Worm (Caenorhabditis elegans) whole organism, young adult: ENCODE results near the gene C28G1.10.
A peak's percentile ranks its signal among the peaks of the same experiment; 100 is the strongest.

ENCODE experiments used
- B0261.1 ChIP-seq: sonication (generic microtip); optimal IDR thresholded peaks from 2 replicates; lab custom pipeline; 2016; ENCODE audit warnings: mild to moderate bottlenecking, missing genetic modification characterization, moderate library complexity, missing compliant biosample characterization
- D2030.7 ChIP-seq: fragments of 200-800 bp; sonication (Bioruptor generic); IDR thresholded peaks from 2 replicates; pipeline ENCODE4 v1.3.6; 2022; ENCODE audit warnings: missing genetic modification reagents, missing genetic modification characterization, missing compliant biosample characterization
- F22D6.2 ChIP-seq: sonication (generic microtip); optimal IDR thresholded peaks from 2 replicates; lab custom pipeline; 2016; ENCODE audit warnings: mild to moderate bottlenecking, missing genetic modification characterization, missing compliant biosample characterization
- F57A8.1 ChIP-seq: fragments of 200-800 bp; sonication (Bioruptor generic); optimal IDR thresholded peaks from 2 replicates; lab custom pipeline; 2018; ENCODE audit warnings: mild to moderate bottlenecking, missing genetic modification characterization, moderate library complexity, missing compliant biosample characterization
- Y56A3A.18 ChIP-seq: fragments of 200-800 bp; sonication (Bioruptor generic); IDR thresholded peaks from 2 replicates; pipeline ENCODE4 v1.3.6; 2022; ENCODE audit warnings: missing genetic modification reagents, missing genetic modification characterization, missing compliant biosample characterization
- Y67H2A.10 ChIP-seq: fragments of 200-800 bp; sonication (Bioruptor generic); conservative IDR thresholded peaks from 2 replicates; pipeline ENCODE4 v1.3.6; 2022; ENCODE audit warnings: missing genetic modification reagents, missing genetic modification characterization, missing compliant biosample characterization
- Y79H2A.3 ChIP-seq: fragments of 200-800 bp; sonication (Bioruptor generic); conservative IDR thresholded peaks from 2 replicates; pipeline ENCODE4 v1.3.6; 2022; ENCODE audit warnings: missing genetic modification reagents, missing genetic modification characterization, missing compliant biosample characterization
- ZK185.1 ChIP-seq: sonication (generic microtip); optimal IDR thresholded peaks from 2 replicates; lab custom pipeline; 2016; ENCODE audit warnings: mild to moderate bottlenecking, missing genetic modification characterization, missing compliant biosample characterization; ENCODE audit not compliant: poor library complexity, severe bottlenecking
- ama-1 ChIP-seq, 3 experiments: fragments of 150-350 bp in 1 of 3; sonication (generic microtip) in 2 of 3; optimal IDR thresholded peaks; 2 replicates each; lab custom pipeline; 2014 to 2018; ENCODE audit warnings: missing biosample characterization in 2 of 3, missing genetic modification characterization in 2 of 3, missing genetic modification reagents in 2 of 3
- bed-1 ChIP-seq: fragments of 200-800 bp; sonication (Bioruptor generic); IDR thresholded peaks from 2 replicates; pipeline ENCODE4 v1.3.6; 2022; ENCODE audit warnings: missing genetic modification reagents, missing genetic modification characterization, missing compliant biosample characterization
- cebp-1 ChIP-seq, 2 experiments: fragments of 200-800 bp in 1 of 2; sonication (Bioruptor generic) in 1 of 2; sonication (generic microtip) in 1 of 2; IDR thresholded peaks in 1 of 2; optimal IDR thresholded peaks in 1 of 2; 2 replicates each; pipeline versions ENCODE4 v1.3.6 to Lab custom; 2017 to 2022; ENCODE audit warnings: missing compliant biosample characterization in 2 of 2, missing genetic modification characterization in 2 of 2, mild to moderate bottlenecking in 1 of 2, missing genetic modification reagents in 1 of 2, moderate library complexity in 1 of 2
- ceh-40 ChIP-seq: fragments of 200-800 bp; sonication (Bioruptor generic); IDR thresholded peaks from 2 replicates; pipeline ENCODE4 v1.3.6; 2022; ENCODE audit warnings: missing genetic modification characterization, missing compliant biosample characterization
- ceh-91 ChIP-seq: fragments of 200-800 bp; sonication (Bioruptor generic); IDR thresholded peaks from 2 replicates; pipeline ENCODE4 v1.3.6; 2022; ENCODE audit warnings: missing genetic modification reagents, missing genetic modification characterization, missing compliant biosample characterization
- die-1 ChIP-seq: sonication (generic microtip); optimal IDR thresholded peaks from 2 replicates; lab custom pipeline; 2016; ENCODE audit warnings: missing genotype, mild to moderate bottlenecking, missing genetic modification characterization, missing compliant biosample characterization
- dox-1 ChIP-seq: fragments of 200-800 bp; sonication (Bioruptor generic); IDR thresholded peaks from 2 replicates; pipeline ENCODE4 v1.3.6; 2022; ENCODE audit warnings: missing genetic modification reagents, missing genetic modification characterization, missing compliant biosample characterization
- egl-44 ChIP-seq: fragments of 200-800 bp; sonication (Bioruptor generic); IDR thresholded peaks from 2 replicates; pipeline ENCODE4 v1.3.6; 2022; ENCODE audit warnings: missing genetic modification reagents, missing genetic modification characterization, missing compliant biosample characterization
- him-1 ChIP-seq: sonication (generic microtip); optimal IDR thresholded peaks from 2 replicates; lab custom pipeline; 2016; ENCODE audit warnings: missing genotype, missing genetic modification reagents, missing genetic modification characterization, missing compliant biosample characterization
- hlh-12 ChIP-seq: sonication (generic microtip); optimal IDR thresholded peaks from 2 replicates; lab custom pipeline; 2016; ENCODE audit warnings: missing genetic modification characterization, missing compliant biosample characterization
- hmg-1.2 ChIP-seq: fragments of 200-800 bp; sonication (Bioruptor generic); IDR thresholded peaks from 2 replicates; pipeline ENCODE4 v1.3.6; 2022; ENCODE audit warnings: missing genetic modification reagents, missing genetic modification characterization, missing compliant biosample characterization
- lin-26 ChIP-seq: fragments of 200-800 bp; sonication (Bioruptor generic); IDR thresholded peaks from 2 replicates; pipeline ENCODE4 v1.3.6; 2022; ENCODE audit warnings: missing genetic modification reagents, missing genetic modification characterization, missing compliant biosample characterization
- lin-40 ChIP-seq: sonication (generic microtip); optimal IDR thresholded peaks from 2 replicates; lab custom pipeline; 2016; ENCODE audit warnings: missing genetic modification characterization, mild to moderate bottlenecking, missing compliant biosample characterization, missing genotype, missing genetic modification reagents
- madf-10 ChIP-seq: sonication (generic microtip); optimal IDR thresholded peaks from 2 replicates; lab custom pipeline; 2016; ENCODE audit warnings: mild to moderate bottlenecking, missing genetic modification characterization, missing compliant biosample characterization
- madf-3 ChIP-seq: fragments of 200-800 bp; sonication (Bioruptor generic); IDR thresholded peaks from 2 replicates; pipeline ENCODE4 v1.3.6; 2022; ENCODE audit warnings: missing genetic modification reagents, missing genetic modification characterization, missing compliant biosample characterization
- mxl-1 ChIP-seq: sonication (generic microtip); optimal IDR thresholded peaks from 2 replicates; lab custom pipeline; 2016; ENCODE audit warnings: missing genetic modification characterization, missing compliant biosample characterization
- nfyb-1 ChIP-seq: fragments of 200-800 bp; sonication (Bioruptor generic); IDR thresholded peaks from 2 replicates; pipeline ENCODE4 v1.3.6; 2022; ENCODE audit warnings: missing genetic modification reagents, missing genetic modification characterization, missing compliant biosample characterization
- nhr-90 ChIP-seq: sonication (generic microtip); optimal IDR thresholded peaks from 2 replicates; lab custom pipeline; 2016; ENCODE audit warnings: missing genotype, mild to moderate bottlenecking, missing genetic modification characterization, missing compliant biosample characterization
- pbrm-1 ChIP-seq: fragments of 200-800 bp; sonication (Bioruptor generic); IDR thresholded peaks from 2 replicates; pipeline ENCODE4 v1.3.6; 2022; ENCODE audit warnings: missing genetic modification reagents, missing genetic modification characterization, missing compliant biosample characterization
- rec-8 ChIP-seq, 2 experiments: sonication (generic microtip); optimal IDR thresholded peaks; 2 replicates each; lab custom pipeline; 2016; ENCODE audit warnings: mild to moderate bottlenecking in 2 of 2, missing genetic modification characterization in 2 of 2, missing genetic modification reagents in 2 of 2, missing genotype in 2 of 2, missing biosample characterization in 1 of 2, missing compliant biosample characterization in 1 of 2, moderate library complexity in 1 of 2
- rpc-1 ChIP-seq, 2 experiments: fragments of 150-350 bp in 1 of 2; sonication (generic microtip) in 1 of 2; optimal IDR thresholded peaks; 2 replicates each; lab custom pipeline; 2014 to 2018; ENCODE audit warnings: missing biosample characterization in 1 of 2, missing genetic modification characterization in 1 of 2, missing genetic modification reagents in 1 of 2, missing genotype in 1 of 2
- snpc-1.1 ChIP-seq: sonication (generic microtip); optimal IDR thresholded peaks from 2 replicates; lab custom pipeline; 2017; ENCODE audit warnings: missing genetic modification characterization, mild to moderate bottlenecking, missing compliant biosample characterization, antibody characterized with exemption, moderate library complexity, missing genotype, missing genetic modification reagents; ENCODE audit not compliant: insufficient read depth
- snpc-1.3 ChIP-seq: sonication (generic microtip); optimal IDR thresholded peaks from 2 replicates; lab custom pipeline; 2017; ENCODE audit warnings: missing genetic modification characterization, mild to moderate bottlenecking, missing compliant biosample characterization, antibody characterized with exemption, moderate library complexity, missing genotype, missing genetic modification reagents; ENCODE audit not compliant: insufficient read depth
- snpc-3.4 ChIP-seq: sonication (generic microtip); optimal IDR thresholded peaks from 2 replicates; lab custom pipeline; 2017; ENCODE audit warnings: missing genetic modification characterization, mild to moderate bottlenecking, missing compliant biosample characterization, antibody characterized with exemption, moderate library complexity, missing genotype, missing genetic modification reagents
- snpc-4 ChIP-seq, 5 experiments: fragments of 150-350 bp in 1 of 5; sonication (generic microtip) in 4 of 5; optimal IDR thresholded peaks; 2 replicates each; lab custom pipeline; 2014 to 2018; ENCODE audit warnings: missing genetic modification characterization in 5 of 5, missing biosample characterization in 3 of 5, antibody characterized with exemption in 2 of 5, mild to moderate bottlenecking in 2 of 5, missing compliant biosample characterization in 2 of 5, missing genotype in 2 of 5, moderate library complexity in 2 of 5, missing genetic modification reagents in 1 of 5
- tbp1 ChIP-seq: fragments of 200-800 bp; sonication (Bioruptor generic); optimal IDR thresholded peaks from 2 replicates; lab custom pipeline; 2018; ENCODE audit warnings: mild to moderate bottlenecking, missing genetic modification characterization, missing compliant biosample characterization
- tbx-9 ChIP-seq: sonication (generic microtip); optimal IDR thresholded peaks from 2 replicates; lab custom pipeline; 2016; ENCODE audit warnings: borderline replicate concordance, missing genetic modification characterization, inconsistent platforms, missing compliant biosample characterization
- tlf-1 ChIP-seq: fragments of 200-800 bp; sonication (Bioruptor generic); optimal IDR thresholded peaks from 2 replicates; lab custom pipeline; 2018; ENCODE audit warnings: mild to moderate bottlenecking, missing genetic modification characterization, missing compliant biosample characterization
- zim-3 ChIP-seq: sonication (generic microtip); optimal IDR thresholded peaks from 2 replicates; lab custom pipeline; 2017; ENCODE audit warnings: mild to moderate bottlenecking, missing genetic modification characterization, moderate library complexity, missing compliant biosample characterization
- ztf-18 ChIP-seq: sonication (generic microtip); optimal IDR thresholded peaks from 2 replicates; lab custom pipeline; 2016; ENCODE audit warnings: missing genotype, mild to moderate bottlenecking, missing genetic modification characterization, missing compliant biosample characterization
- ztf-25 ChIP-seq: fragments of 200-800 bp; sonication (Bioruptor generic); IDR thresholded peaks from 2 replicates; pipeline ENCODE4 v1.3.6; 2022; ENCODE audit warnings: missing genetic modification reagents, missing genetic modification characterization, missing compliant biosample characterization
- ztf-28 ChIP-seq: fragments of 200-800 bp; sonication (Bioruptor generic); IDR thresholded peaks from 2 replicates; pipeline ENCODE4 v1.3.6; 2022; ENCODE audit warnings: missing genetic modification reagents, missing genetic modification characterization, missing compliant biosample characterization

Gene C28G1.10

ce11 chrX:8835887-8836348 lies 11.0 kb upstream of the C28G1.10 start, which contains the start of gene C28G1.2 (continued):
- TF ChIP-seq lin-40 (tag; lab: Kevin White, UChicago) (peak; percentile 96), ceh-91 (GFP tag; lab: Robert Waterston, UW) (no peak), die-1 (tag; lab: Kevin White, UChicago) (peak; percentile 97), tbx-9 (no peak), mxl-1 (tag; lab: Kevin White, UChicago) (peak; percentile 63), nfyb-1 (GFP tag; lab: Robert Waterston, UW) (peak; percentile 87), cebp-1 (GFP tag; IDR thresholded peaks at IDR 0.05; lab: Robert Waterston, UW) (peak; percentile 70; the same call in 1 of the 2 replicates), cebp-1 (tag; optimal IDR thresholded peaks at IDR 0.05; lab: Kevin White, UChicago) (peak; percentile 92)

- TF ChIP-seq egl-44 (GFP tag; lab: Robert Waterston, UW): peak; percentile 65; the same call in 1 of the 2 replicates
- peak; percentile 59; the same call in 1 of the 2 replicates for TF ChIP-seq pbrm-1 (GFP tag; lab: Robert Waterston, UW)
- TF ChIP-seq snpc-3.4 (tag; lab: Kevin White, UChicago): no peak
- peak; percentile 58 for TF ChIP-seq hmg-1.2
- TF ChIP-seq madf-3 (GFP tag; lab: Robert Waterston, UW): 0 out of 2 replicates have a peak, but pooled peaks have one; percentile 46
- TF ChIP-seq hlh-12 (tag; lab: Kevin White, UChicago): peak; percentile 49
- TF ChIP-seq snpc-1.3 (tag; lab: Kevin White, UChicago): peak; percentile 30
- 0 out of 2 replicates have a peak, but pooled peaks have one; percentile 47 for TF ChIP-seq dox-1
- TF ChIP-seq lin-26 (GFP tag; lab: Robert Waterston, UW): peak; percentile 92
- TF ChIP-seq die-1 (tag; lab: Kevin White, UChicago): peak; percentile 70
- TF ChIP-seq B0261.1 (tag; lab: Kevin White, UChicago): peak; percentile 70
- TF ChIP-seq rpc-1 (optimal IDR thresholded peaks at IDR 0.05; lab: Kevin White, UChicago): peak; percentile 92
- TF ChIP-seq rpc-1 (tag; optimal IDR thresholded peaks at IDR 0.05; lab: Kevin White, UChicago): peak; percentile 89
- peak; percentile 45 for TF ChIP-seq him-1
- TF ChIP-seq nhr-90 (tag; lab: Kevin White, UChicago): peak; percentile 40
- peak; percentile 15 for TF ChIP-seq zim-3
- TF ChIP-seq cebp-1 (GFP tag; IDR thresholded peaks at IDR 0.05; lab: Robert Waterston, UW): no peak
- TF ChIP-seq cebp-1 (tag; optimal IDR thresholded peaks at IDR 0.05; lab: Kevin White, UChicago): peak; percentile 20
- TF ChIP-seq snpc-1.1 (tag; lab: Kevin White, UChicago): no peak
- peak; percentile 21 for TF ChIP-seq snpc-4 (GFP tag; optimal IDR thresholded peaks at IDR 0.05; lab: Kevin White, UChicago)
- peak in 2 of 4 experiments; percentile 42 to 64 for TF ChIP-seq snpc-4 (tag; optimal IDR thresholded peaks at IDR 0.05; lab: Kevin White, UChicago)
- TF ChIP-seq Y67H2A.10 (GFP tag; lab: Robert Waterston, UW): no peak
- TF ChIP-seq tbp1 (GFP tag; lab: Kevin White, UChicago): peak; percentile 87
- peak; percentile 55 for TF ChIP-seq ztf-18 (tag; lab: Kevin White, UChicago)
- peak; percentile 23 to 65 for TF ChIP-seq rec-8 (tag; optimal IDR thresholded peaks at IDR 0.05; lab: Kevin White, UChicago)
- TF ChIP-seq Y56A3A.18: 0 out of 2 replicates have a peak, but pooled peaks have one; percentile 80
- no peak for TF ChIP-seq Y79H2A.3 (GFP tag; lab: Robert Waterston, UW)
- TF ChIP-seq bed-1: 0 out of 2 replicates have a peak, but pooled peaks have one; percentile 49
- TF ChIP-seq ceh-91 (GFP tag; lab: Robert Waterston, UW): 0 out of 2 replicates have a peak, but pooled peaks have one; percentile 10
- no peak for TF ChIP-seq tlf-1
- 0 out of 2 replicates have a peak, but pooled peaks have one; percentile 69 for TF ChIP-seq ztf-28 (GFP tag; lab: Robert Waterston, UW)
- TF ChIP-seq D2030.7 (GFP tag; lab: Robert Waterston, UW): peak; percentile 66
- peak; percentile 66; the same call in 1 of the 2 replicates for TF ChIP-seq ztf-25 (GFP tag; lab: Robert Waterston, UW)
- peak; percentile 26 for TF ChIP-seq mxl-1 (tag; lab: Kevin White, UChicago)
- TF ChIP-seq F57A8.1: no peak
- peak; percentile 68 for TF ChIP-seq ZK185.1 (tag; lab: Kevin White, UChicago)
- TF ChIP-seq tbx-9: no peak
- 0 out of 2 replicates have a peak, but pooled peaks have one; percentile 65 for TF ChIP-seq ceh-40 (GFP tag; lab: Robert Waterston, UW)
- TF ChIP-seq F22D6.2 (tag; lab: Kevin White, UChicago): no peak
- TF ChIP-seq ama-1 (optimal IDR thresholded peaks at IDR 0.05; lab: Kevin White, UChicago): no peak
- TF ChIP-seq ama-1 (GFP tag; optimal IDR thresholded peaks at IDR 0.05; lab: Kevin White, UChicago): peak; percentile 27 to 55
- peak; percentile 5 for TF ChIP-seq madf-10 (tag; lab: Kevin White, UChicago)
- TF ChIP-seq, all 124 proteins: peak for 30
Measured at ce11 chrX:8838176-8838575, 8.7 kb upstream of the C28G1.10 start.
